Worm (Caenorhabditis elegans) whole organism, L4 larva: ENCODE measurements around the gene pak-2.

Experiments
- R02D3.7 ChIP-seq: fragments of 150-350 bp; sonication (generic microtip); optimal IDR thresholded peaks from 3 replicates; lab custom pipeline; 2014; ENCODE audit warnings: missing biosample characterization, missing genetic modification characterization
- Y48G9A.11 ChIP-seq: fragments of 200-800 bp; sonication (Bioruptor generic); IDR thresholded peaks from 2 replicates; pipeline ENCODE4 v1.3.6; 2022; ENCODE audit warnings: missing genetic modification reagents, missing genetic modification characterization, missing compliant biosample characterization
- ceh-28 ChIP-seq: fragments of 150-350 bp; optimal IDR thresholded peaks from 2 replicates; lab custom pipeline; 2014; ENCODE audit warnings: missing biosample characterization, missing genetic modification reagents, missing genetic modification characterization
- dve-1 ChIP-seq: sonication (generic microtip); optimal IDR thresholded peaks from 2 replicates; lab custom pipeline; 2017; ENCODE audit warnings: antibody characterized with exemption, mild to moderate bottlenecking, missing genetic modification characterization, missing compliant biosample characterization; ENCODE audit not compliant: insufficient read depth
- hlh-11 ChIP-seq: fragments of 200-800 bp; sonication (Bioruptor generic); optimal IDR thresholded peaks from 2 replicates; lab custom pipeline; 2018; ENCODE audit warnings: mild to moderate bottlenecking, missing genetic modification characterization, missing compliant biosample characterization
- lin-13 ChIP-seq: fragments of 150-350 bp; optimal IDR thresholded peaks from 2 replicates; lab custom pipeline; 2014; ENCODE audit warnings: missing biosample characterization, missing genetic modification reagents, missing genetic modification characterization
- nhr-237 ChIP-seq: sonication (generic microtip); optimal IDR thresholded peaks from 2 replicates; lab custom pipeline; 2017; ENCODE audit warnings: missing biosample characterization, missing genetic modification characterization
- nhr-25 ChIP-seq: sonication (generic microtip); optimal IDR thresholded peaks from 2 replicates; lab custom pipeline; 2017; ENCODE audit warnings: missing genetic modification characterization, mild to moderate bottlenecking, missing compliant biosample characterization, antibody characterized with exemption, moderate library complexity, borderline replicate concordance; ENCODE audit not compliant: insufficient read depth
- nhr-76 ChIP-seq: fragments of 150-350 bp; optimal IDR thresholded peaks from 2 replicates; lab custom pipeline; 2014; ENCODE audit warnings: missing biosample characterization, missing genetic modification characterization
- pha-4 ChIP-seq, 2 experiments: fragments of 150-350 bp in 1 of 2; fragments of 200-800 bp in 1 of 2; sonication (Bioruptor generic) in 1 of 2; IDR thresholded peaks in 1 of 2; optimal IDR thresholded peaks in 1 of 2; 2 replicates each; pipeline versions ENCODE4 v1.3.6 to Lab custom; 2014 to 2022; ENCODE audit warnings: missing genetic modification characterization in 2 of 2, missing genetic modification reagents in 2 of 2, missing biosample characterization in 1 of 2, missing compliant biosample characterization in 1 of 2
- snpc-4 ChIP-seq: fragments of 150-350 bp; optimal IDR thresholded peaks from 2 replicates; lab custom pipeline; 2014; ENCODE audit warnings: missing biosample characterization, missing genetic modification characterization

ce11 chrV:11002434-11002833 is 36.8 kb downstream of the pak-2 start, which contains the start of gene F53B7.4:
- TF ChIP-seq Y48G9A.11 (GFP tag; lab: Robert Waterston, UW) (no peak), hlh-11 (no peak), nhr-237 (tag; lab: Kevin White, UChicago) (no peak), pha-4 (GFP tag; IDR thresholded peaks at IDR 0.05; lab: Robert Waterston, UW) (no peak), pha-4 (tag; optimal IDR thresholded peaks at IDR 0.05; lab: Kevin White, UChicago) (no peak), ceh-28 (tag; lab: Kevin White, UChicago) (no peak), nhr-76 (tag; lab: Kevin White, UChicago) (no peak), nhr-25 (tag; lab: Kevin White, UChicago) (no peak), lin-13 (GFP tag; lab: Kevin White, UChicago) (no peak), R02D3.7 (no peak), dve-1 (no peak), snpc-4 (tag; lab: Kevin White, UChicago) (no peak)
